Worm (Caenorhabditis elegans) whole organism, mixed stage, embryonic: ENCODE data around the gene F54B11.4.
A peak's percentile ranks its signal among the peaks of the same experiment; 100 is the strongest.

ENCODE experiments used
- M03D4.4 ChIP-seq: sonication (generic microtip); optimal IDR thresholded peaks from 2 replicates; lab custom pipeline; 2017; ENCODE audit warnings: mild to moderate bottlenecking, missing genetic modification characterization, missing compliant biosample characterization
- bed-3 ChIP-seq: fragments of 200-800 bp; sonication (Bioruptor generic); optimal IDR thresholded peaks from 3 replicates; lab custom pipeline; 2018; ENCODE audit warnings: mild to moderate bottlenecking, missing genetic modification characterization, moderate library complexity, missing compliant biosample characterization
- ceh-39 ChIP-seq: fragments of 150-350 bp; optimal IDR thresholded peaks from 2 replicates; lab custom pipeline; 2014; ENCODE audit warnings: missing biosample characterization, missing genetic modification characterization
- ceh-43 ChIP-seq: fragments of 200-800 bp; sonication (Bioruptor generic); optimal IDR thresholded peaks from 2 replicates; lab custom pipeline; 2018; ENCODE audit warnings: mild to moderate bottlenecking, missing genetic modification characterization, moderate library complexity, missing compliant biosample characterization
- ces-1 ChIP-seq: fragments of 150-350 bp; optimal IDR thresholded peaks from 2 replicates; lab custom pipeline; 2014; ENCODE audit warnings: missing biosample characterization, missing genetic modification reagents, missing genetic modification characterization
- cnd-1 ChIP-seq: fragments of 200-800 bp; sonication (Bioruptor generic); optimal IDR thresholded peaks from 2 replicates; lab custom pipeline; 2018; ENCODE audit warnings: mild to moderate bottlenecking, missing genetic modification characterization, missing compliant biosample characterization
- drap-1 ChIP-seq: fragments of 200-800 bp; sonication (Bioruptor generic); optimal IDR thresholded peaks from 3 replicates; lab custom pipeline; 2018; ENCODE audit warnings: mild to moderate bottlenecking, missing genetic modification characterization, missing compliant biosample characterization
- elt-1 ChIP-seq: sonication (generic microtip); optimal IDR thresholded peaks from 2 replicates; lab custom pipeline; 2017; ENCODE audit warnings: missing genetic modification characterization, mild to moderate bottlenecking, missing compliant biosample characterization, antibody characterized with exemption, moderate library complexity, borderline replicate concordance; ENCODE audit not compliant: insufficient read depth
- elt-3 ChIP-seq: fragments of 150-350 bp; optimal IDR thresholded peaks from 2 replicates; lab custom pipeline; 2014; ENCODE audit warnings: missing biosample characterization, missing genetic modification characterization
- flh-1 ChIP-seq: fragments of 200-800 bp; sonication (Bioruptor generic); optimal IDR thresholded peaks from 2 replicates; lab custom pipeline; 2018; ENCODE audit warnings: mild to moderate bottlenecking, missing genetic modification characterization, moderate library complexity, missing compliant biosample characterization
- hlh-1 ChIP-seq: fragments of 150-350 bp; optimal IDR thresholded peaks from 2 replicates; lab custom pipeline; 2014; ENCODE audit warnings: missing biosample characterization, missing genetic modification reagents, missing genetic modification characterization
- lin-13 ChIP-seq: fragments of 150-350 bp; optimal IDR thresholded peaks from 2 replicates; lab custom pipeline; 2014; ENCODE audit warnings: missing biosample characterization, missing genetic modification characterization
- lsy-2 ChIP-seq: fragments of 150-350 bp; optimal IDR thresholded peaks from 2 replicates; lab custom pipeline; 2014; ENCODE audit warnings: missing biosample characterization, missing genetic modification characterization
- mab-5 ChIP-seq: fragments of 150-350 bp; optimal IDR thresholded peaks from 2 replicates; lab custom pipeline; 2014; ENCODE audit warnings: missing biosample characterization, missing genetic modification characterization
- mep-1 ChIP-seq: fragments of 150-350 bp; optimal IDR thresholded peaks from 2 replicates; lab custom pipeline; 2017; ENCODE audit warnings: missing biosample characterization, missing genetic modification reagents, missing genetic modification characterization, inconsistent platforms
- mls-2 ChIP-seq: sonication (generic microtip); optimal IDR thresholded peaks from 2 replicates; lab custom pipeline; 2016; ENCODE audit warnings: mild to moderate bottlenecking, missing genetic modification characterization, moderate library complexity, missing compliant biosample characterization
- nhr-12 ChIP-seq: fragments of 150-350 bp; optimal IDR thresholded peaks from 2 replicates; lab custom pipeline; 2014; ENCODE audit warnings: missing biosample characterization, missing genetic modification characterization
- nhr-237 ChIP-seq: fragments of 150-350 bp; optimal IDR thresholded peaks from 2 replicates; lab custom pipeline; 2014; ENCODE audit warnings: missing biosample characterization, missing genetic modification characterization
- nhr-28 ChIP-seq: fragments of 150-350 bp; optimal IDR thresholded peaks from 2 replicates; lab custom pipeline; 2014; ENCODE audit warnings: missing biosample characterization, missing genetic modification characterization
- nhr-76 ChIP-seq: sonication (generic microtip); optimal IDR thresholded peaks from 2 replicates; lab custom pipeline; 2017; ENCODE audit warnings: missing biosample characterization, missing genetic modification characterization
- pha-4 ChIP-seq: fragments of 150-350 bp; optimal IDR thresholded peaks from 2 replicates; lab custom pipeline; 2018; ENCODE audit warnings: missing biosample characterization, missing genetic modification reagents, missing genetic modification characterization
- sem-2 ChIP-seq: fragments of 200-800 bp; sonication (Bioruptor generic); optimal IDR thresholded peaks from 2 replicates; lab custom pipeline; 2018; ENCODE audit warnings: mild to moderate bottlenecking, missing genetic modification characterization, missing compliant biosample characterization
- tbx-8 ChIP-seq: fragments of 200-800 bp; sonication (Bioruptor generic); optimal IDR thresholded peaks from 2 replicates; lab custom pipeline; 2018; ENCODE audit warnings: mild to moderate bottlenecking, missing genetic modification characterization, moderate library complexity, missing compliant biosample characterization
- unc-120 ChIP-seq: sonication (generic microtip); optimal IDR thresholded peaks from 2 replicates; lab custom pipeline; 2017; ENCODE audit warnings: missing genetic modification characterization, missing compliant biosample characterization; ENCODE audit not compliant: poor library complexity, severe bottlenecking
- unc-62 ChIP-seq: fragments of 150-350 bp; optimal IDR thresholded peaks from 2 replicates; lab custom pipeline; 2014; ENCODE audit warnings: missing biosample characterization, missing genetic modification reagents, missing genetic modification characterization
- ztf-11 ChIP-seq: fragments of 150-350 bp; optimal IDR thresholded peaks from 2 replicates; lab custom pipeline; 2014; ENCODE audit warnings: missing biosample characterization, missing genetic modification characterization

The F54B11.4 gene

DNA sequence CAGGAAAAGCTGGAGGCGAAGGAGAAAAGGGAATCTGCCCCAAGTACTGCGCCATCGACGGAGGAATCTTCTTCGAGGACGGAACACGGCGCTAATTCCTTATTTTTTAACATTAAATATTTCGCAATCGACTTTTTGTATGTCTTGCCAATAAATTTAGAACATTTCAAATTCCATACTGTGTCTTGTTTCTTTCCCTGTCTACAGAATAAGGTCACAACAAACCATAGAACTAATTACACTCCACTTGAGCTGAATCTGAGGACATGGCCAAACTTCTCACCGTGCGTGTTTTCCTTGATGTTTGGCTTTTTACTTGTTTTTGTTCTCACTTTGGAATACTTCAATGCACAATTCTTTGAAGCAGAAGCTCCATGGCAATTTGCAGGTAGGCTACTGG lies at the start of gene F54B11.4:
Gene F54B11.4 (plus strand): TSS at position 301 of the 400 bp plus-strand sequence.
- no peak for TF ChIP-seq ztf-11 (tag; lab: Kevin White, UChicago)
- no peak for TF ChIP-seq pha-4 (tag; lab: Kevin White, UChicago)
- no peak for TF ChIP-seq sem-2 (GFP tag; lab: Kevin White, UChicago)
- no peak for TF ChIP-seq ceh-39 (tag; lab: Kevin White, UChicago)
- no peak for TF ChIP-seq ces-1 (GFP tag; lab: Kevin White, UChicago)
- no peak for TF ChIP-seq mep-1 (tag; lab: Kevin White, UChicago)
- TF ChIP-seq elt-3, result no peak
- no peak for TF ChIP-seq flh-1

DNA sequence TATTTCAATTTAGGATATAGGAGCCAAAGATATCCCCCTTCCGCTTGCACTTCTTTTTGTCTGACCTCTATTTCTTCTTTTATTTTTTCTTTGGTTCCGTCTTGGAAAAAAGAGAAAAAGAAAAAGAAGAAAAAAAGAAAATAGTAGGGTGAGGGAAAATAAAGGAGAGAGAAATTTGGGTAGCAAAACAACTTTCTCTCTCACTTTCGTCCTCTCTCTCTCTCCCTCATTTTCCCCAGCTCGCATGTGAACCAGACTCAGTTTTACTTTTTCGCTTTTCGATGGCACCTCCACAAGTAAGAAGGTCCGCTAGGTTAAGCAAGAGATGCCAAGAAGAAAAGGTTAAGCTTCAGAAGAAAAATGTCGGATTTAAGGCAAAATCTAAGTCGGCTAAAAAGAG lies 49.7 kb upstream of the F54B11.4 start:
- peak; percentile 51 for TF ChIP-seq ces-1 (GFP tag; lab: Kevin White, UChicago)
- no peak for TF ChIP-seq bed-3 (GFP tag; lab: Kevin White, UChicago)

DNA sequence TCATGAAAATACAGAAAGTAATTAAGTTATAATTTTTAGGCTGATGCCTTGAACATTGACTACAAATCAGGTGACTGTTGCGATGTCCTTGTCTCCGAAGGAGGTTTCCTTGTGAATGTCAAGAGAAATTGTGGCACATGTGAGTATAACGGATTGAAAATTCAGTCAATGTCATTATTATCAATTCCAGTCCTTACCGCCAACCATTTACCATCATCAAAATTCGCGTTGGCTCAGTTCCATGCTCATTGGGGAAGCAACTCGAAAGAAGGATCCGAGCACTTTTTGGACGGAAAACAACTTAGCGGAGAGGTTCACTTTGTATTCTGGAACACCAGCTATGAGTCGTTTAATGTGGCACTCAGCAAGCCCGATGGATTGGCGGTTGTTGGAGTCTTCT lies 49.1 kb upstream of the F54B11.4 start:
- no peak for TF ChIP-seq ces-1 (GFP tag; lab: Kevin White, UChicago)
- TF ChIP-seq lin-13 (tag; lab: Kevin White, UChicago), result no peak
- no peak for TF ChIP-seq flh-1

- TF ChIP-seq mab-5 (no peak), ceh-43 (GFP tag; lab: Kevin White, UChicago) (no peak), hlh-1 (tag; lab: Kevin White, UChicago) (no peak), ces-1 (GFP tag; lab: Kevin White, UChicago) (peak; percentile 25), M03D4.4 (tag; lab: Kevin White, UChicago) (no peak), drap-1 (GFP tag; lab: Kevin White, UChicago) (no peak), lin-13 (tag; lab: Kevin White, UChicago) (no peak), nhr-12 (tag; lab: Kevin White, UChicago) (no peak)
- TF ChIP-seq, all 35 proteins: peak for 1
Observed at ce11 chrX:13544544-13545021, 47.9 kb upstream of the F54B11.4 start.

DNA sequence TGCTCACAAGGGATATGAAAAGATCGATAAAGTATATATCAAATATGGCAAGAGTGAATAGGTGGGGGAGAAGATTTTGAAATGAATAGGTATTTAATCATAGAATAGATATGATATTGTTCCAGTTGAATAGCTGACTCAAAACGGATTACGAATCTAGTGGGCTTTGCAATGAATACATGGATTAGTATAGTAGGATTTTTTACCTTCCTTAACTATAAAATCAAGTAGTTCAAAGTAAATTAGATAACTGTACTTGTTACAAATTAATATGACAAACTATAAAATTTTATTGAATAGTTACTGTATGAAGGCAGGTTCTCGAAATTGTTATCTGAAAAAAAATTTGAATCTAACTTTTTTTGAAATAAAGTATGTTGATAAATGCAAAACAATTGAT lies 41.6 kb upstream of the F54B11.4 start, which contains the start of gene odr-1:
Gene odr-1 (minus strand): TSS at position 101 of the 400 bp plus-strand sequence.
- TF ChIP-seq sem-2 (GFP tag; lab: Kevin White, UChicago), result no peak
- no peak for TF ChIP-seq ces-1 (GFP tag; lab: Kevin White, UChicago)
- no peak for TF ChIP-seq nhr-28 (tag; lab: Kevin White, UChicago)
- TF ChIP-seq cnd-1 (tag; lab: Kevin White, UChicago), result no peak

- TF ChIP-seq unc-62 (GFP tag; lab: Kevin White, UChicago), result peak; percentile 67
- peak; percentile 41 for TF ChIP-seq unc-120
- TF ChIP-seq ces-1 (GFP tag; lab: Kevin White, UChicago), result no peak
- no peak for TF ChIP-seq sem-2 (GFP tag; lab: Kevin White, UChicago)
- TF ChIP-seq elt-1 (tag; lab: Kevin White, UChicago), result no peak
- no peak for TF ChIP-seq lsy-2 (tag; lab: Kevin White, UChicago)
- TF ChIP-seq nhr-237 (tag; lab: Kevin White, UChicago), result no peak
- no peak for TF ChIP-seq tbx-8 (GFP tag; lab: Kevin White, UChicago)
- no peak for TF ChIP-seq nhr-28 (tag; lab: Kevin White, UChicago)
- TF ChIP-seq bed-3 (GFP tag; lab: Kevin White, UChicago), result no peak
Observed at ce11 chrX:13555098-13555497, 37.4 kb upstream of the F54B11.4 start.

DNA sequence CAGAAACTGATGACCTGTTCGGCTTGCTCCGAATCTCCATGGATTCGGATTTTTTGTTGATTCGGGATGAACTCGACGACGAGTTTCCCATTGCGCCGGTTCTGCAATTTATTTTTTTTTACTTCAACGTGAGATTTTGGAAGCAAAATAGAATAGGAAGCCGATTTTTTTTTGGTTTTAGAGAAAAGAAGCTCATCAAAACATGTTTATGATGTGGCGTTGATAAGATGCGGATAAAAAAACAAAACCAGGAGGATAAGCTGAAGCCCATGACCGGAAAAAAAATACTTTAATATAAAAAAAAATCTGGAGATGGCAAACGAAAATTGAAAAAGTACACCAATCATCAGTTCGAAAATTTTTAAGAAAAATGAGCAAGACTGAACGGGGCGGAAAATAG lies 36.4 kb upstream of the F54B11.4 start, which contains the start of gene glb-20:
Gene glb-20 (minus strand): TSS at position 101 of the 400 bp plus-strand sequence.
- no peak for TF ChIP-seq ceh-39 (tag; lab: Kevin White, UChicago)
- no peak for TF ChIP-seq mab-5
- no peak for TF ChIP-seq nhr-12 (tag; lab: Kevin White, UChicago)

DNA sequence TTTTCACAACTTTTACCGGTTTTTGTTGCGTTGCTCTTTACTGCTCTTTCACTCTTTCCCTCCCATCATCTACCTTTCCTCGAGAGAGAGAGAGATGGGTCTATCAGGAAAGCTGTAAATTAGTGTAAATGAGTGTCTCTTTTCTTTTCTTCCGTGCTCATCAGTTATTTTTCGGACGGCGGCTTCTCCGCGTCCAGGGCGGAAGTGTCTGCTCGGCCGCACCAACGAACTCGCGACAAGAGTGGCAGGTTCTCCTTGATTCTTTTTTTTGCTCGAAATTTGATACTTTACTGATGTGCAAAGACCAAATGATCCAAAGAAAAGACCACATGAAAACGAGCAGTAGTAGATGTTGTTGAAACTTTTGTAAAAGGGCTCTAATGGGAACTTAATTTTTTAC lies 33.8 kb upstream of the F54B11.4 start:
- TF ChIP-seq mls-2 (tag; lab: Kevin White, UChicago), result no peak
- TF ChIP-seq cnd-1 (tag; lab: Kevin White, UChicago), result no peak
- no peak for TF ChIP-seq nhr-76 (tag; lab: Kevin White, UChicago)
- no peak for TF ChIP-seq elt-3
- TF ChIP-seq, all 35 proteins: peak for 0
